In the genomic region with DNA sequence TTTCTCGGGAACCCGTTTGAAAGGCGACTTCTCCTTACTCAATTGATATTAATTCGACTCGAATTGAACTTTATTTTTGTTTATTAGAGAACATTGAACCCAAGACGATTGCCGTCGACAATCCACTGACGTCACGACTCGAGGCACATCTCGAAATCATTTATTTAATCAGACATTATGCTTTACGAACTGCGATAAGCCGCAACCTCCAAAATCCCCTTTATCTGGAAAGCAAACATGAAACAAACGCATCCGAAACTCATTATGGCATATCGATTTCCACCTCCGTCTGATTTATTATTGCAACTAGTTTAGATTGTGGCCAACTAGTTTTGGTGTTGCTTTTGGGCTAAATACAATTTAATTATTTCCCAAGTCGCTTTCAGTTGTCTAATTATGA, we compare ENCODE assay signal across 3 fruit fly cellular contexts.
A peak's percentile ranks its signal among the peaks of the same experiment; 100 is the strongest.
TF ChIP-seq lines count a peak whose summit lies in the region.

No protein-coding gene starts in this region.

- TF ChIP-seq CTCF in whole organism, embryonic (GFP tag; optimal IDR thresholded peaks at IDR 0.05; lab: Kevin White, UChicago): no peak

TF ChIP-seq in whole organism, embryonic, 481 proteins besides CTCF, POLR2A, EP300 and RAD21:
- TF ChIP-seq trem (tag; optimal IDR thresholded peaks at IDR 0.05; lab: Kevin White, UChicago) (no peak), mirr (GFP tag; optimal IDR thresholded peaks at IDR 0.05; lab: Kevin White, UChicago) (peak; percentile 23), kni (GFP tag; optimal IDR thresholded peaks at IDR 0.05; lab: Kevin White, UChicago) (no peak), Pdp1 (GFP tag; optimal IDR thresholded peaks at IDR 0.05; lab: Kevin White, UChicago) (peak in 1 of 2 experiments; percentile 46), gem (tag; optimal IDR thresholded peaks at IDR 0.05; lab: Kevin White, UChicago) (no peak), grn (GFP tag; optimal IDR thresholded peaks at IDR 0.05; lab: Kevin White, UChicago) (peak; percentile 41), exex (tag; optimal IDR thresholded peaks at IDR 0.05; lab: Kevin White, UChicago) (peak; percentile 91), ems (GFP tag; optimal IDR thresholded peaks at IDR 0.05; lab: Kevin White, UChicago) (no peak)
TF ChIP-seq in whole organism, embryonic: peak in this region for 4.

TF ChIP-seq in whole organism, prepupa, 60 proteins besides CTCF, POLR2A, EP300 and RAD21:
- TF ChIP-seq svp (GFP tag; lab: Kevin White, UChicago): peak; percentile 79
- TF ChIP-seq CG34406 (GFP tag; optimal IDR thresholded peaks at IDR 0.05; lab: Kevin White, UChicago): no peak

TF ChIP-seq in whole organism, wandering third instar larva, 38 proteins besides CTCF, POLR2A, EP300 and RAD21:
- TF ChIP-seq woc (GFP tag; optimal IDR thresholded peaks at IDR 0.05; lab: Kevin White, UChicago) (no peak), CG32264 (GFP tag; optimal IDR thresholded peaks at IDR 0.05; lab: Kevin White, UChicago) (no peak), Rel (GFP tag; optimal IDR thresholded peaks at IDR 0.05; lab: Kevin White, UChicago) (no peak), Rel (tag; optimal IDR thresholded peaks at IDR 0.05; lab: Kevin White, UChicago) (peak; percentile 89)
